Worm (Caenorhabditis elegans) whole organism, midembryonic: Measurements from ENCODE around the gene unc-7.

Experiments used
- T22C8.4 ChIP-seq: fragments of 200-800 bp; sonication (Bioruptor generic); IDR thresholded peaks from 2 replicates; pipeline ENCODE4 v1.3.6; 2022; ENCODE audit warnings: missing genetic modification characterization, missing compliant biosample characterization
- med-1 ChIP-seq: sonication (generic microtip); optimal IDR thresholded peaks from 2 replicates; lab custom pipeline; 2017; ENCODE audit warnings: missing genetic modification characterization, mild to moderate bottlenecking, missing compliant biosample characterization, antibody characterized with exemption, missing genetic modification reagents; ENCODE audit not compliant: insufficient read depth
- ref-1 ChIP-seq: fragments of 200-800 bp; sonication (Bioruptor generic); conservative IDR thresholded peaks from 2 replicates; pipeline ENCODE4 v1.3.6; 2022; ENCODE audit warnings: missing genetic modification reagents, missing genetic modification characterization, missing compliant biosample characterization
- tab-1 ChIP-seq: fragments of 200-800 bp; sonication (Bioruptor generic); IDR thresholded peaks from 2 replicates; pipeline ENCODE4 v1.3.6; 2022; ENCODE audit warnings: missing genetic modification characterization, missing compliant biosample characterization
- ztf-23 ChIP-seq: fragments of 200-800 bp; sonication (Bioruptor generic); IDR thresholded peaks from 2 replicates; pipeline ENCODE4 v1.3.6; 2022; ENCODE audit warnings: missing genetic modification reagents, missing genetic modification characterization, missing compliant biosample characterization

DNA sequence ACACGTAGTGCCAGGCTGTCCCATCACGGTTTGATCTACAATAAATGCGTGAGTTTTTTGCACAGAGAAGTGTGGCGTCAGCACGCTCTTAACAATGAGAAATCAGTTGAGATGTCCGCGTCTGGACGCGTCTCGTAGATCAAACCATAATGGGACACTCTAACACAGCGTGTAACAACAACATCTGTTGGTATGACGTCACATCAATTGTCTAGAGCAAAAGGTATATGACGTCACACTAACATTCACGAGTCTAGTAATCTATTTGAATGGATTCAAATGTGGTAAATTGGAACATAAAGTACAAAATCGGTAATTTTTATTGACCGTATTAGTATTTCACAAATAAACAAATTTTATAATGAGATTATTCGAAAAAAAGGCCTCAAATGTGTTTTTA is 31.8 kb downstream of the unc-7 start:
- TF ChIP-seq ztf-23 = no peak
- no peak for TF ChIP-seq ref-1 (GFP tag; lab: Robert Waterston, UW)
- TF ChIP-seq med-1 (GFP tag; lab: Kevin White, UChicago) = no peak
- no peak for TF ChIP-seq tab-1 (GFP tag; lab: Robert Waterston, UW)
- no peak for TF ChIP-seq T22C8.4
